Worm (Caenorhabditis elegans) whole organism, L1 larva: ENCODE results near the gene C17H11.6.

ENCODE experiments used
- fkh-10 ChIP-seq: sonication (generic microtip); optimal IDR thresholded peaks from 2 replicates; lab custom pipeline; 2017; ENCODE audit warnings: missing biosample characterization, missing genetic modification reagents, missing genetic modification characterization
- fos-1 ChIP-seq: fragments of 150-350 bp; optimal IDR thresholded peaks from 2 replicates; lab custom pipeline; 2014; ENCODE audit warnings: missing biosample characterization, missing genetic modification characterization
- nhr-77 ChIP-seq: fragments of 150-350 bp; optimal IDR thresholded peaks from 2 replicates; lab custom pipeline; 2014; ENCODE audit warnings: missing biosample characterization, missing genetic modification characterization
- pag-3 ChIP-seq: sonication (generic microtip); optimal IDR thresholded peaks from 2 replicates; lab custom pipeline; 2017; ENCODE audit warnings: missing genetic modification characterization, mild to moderate bottlenecking, missing compliant biosample characterization, antibody characterized with exemption, borderline replicate concordance; ENCODE audit not compliant: insufficient read depth
- sox-4 ChIP-seq: sonication (generic microtip); optimal IDR thresholded peaks from 2 replicates; lab custom pipeline; 2016; ENCODE audit warnings: missing genetic modification characterization, missing compliant biosample characterization

DNA sequence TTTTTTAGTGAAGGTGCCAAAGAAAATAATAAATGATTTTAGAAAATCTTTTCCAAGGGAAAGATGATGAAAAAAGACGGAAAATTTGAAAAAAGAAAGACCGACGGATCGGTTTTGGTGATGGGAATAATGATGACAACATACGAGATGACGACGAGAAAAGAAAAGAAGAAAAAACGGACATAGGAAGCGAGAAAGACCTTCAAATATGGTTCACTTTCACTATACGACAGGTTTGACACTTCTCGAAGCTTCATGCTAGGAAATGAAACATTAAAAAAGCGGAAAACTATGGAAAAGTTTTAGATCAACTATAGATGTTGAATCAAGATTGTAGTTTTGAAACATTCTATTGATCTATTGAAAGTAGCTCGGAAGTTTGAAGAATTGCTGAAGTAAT lies 3.4 kb downstream of the C17H11.6 start:
- TF ChIP-seq pag-3 (tag; lab: Kevin White, UChicago) (no peak), nhr-77 (tag; lab: Kevin White, UChicago) (no peak), fos-1 (tag; lab: Kevin White, UChicago) (no peak), sox-4 (tag; lab: Kevin White, UChicago) (no peak), fkh-10 (GFP tag; lab: Kevin White, UChicago) (no peak)
